Fruit fly (Drosophila melanogaster) whole organism, embryonic: Measurements from ENCODE around the gene CG31717.

Experiments used
- Aef1 ChIP-seq: fragments of 200-800 bp; sonication (Bioruptor generic); IDR thresholded peaks from 3 replicates; pipeline ENCODE4 v1.3.6; 2022; ENCODE audit warnings: missing biosample characterization, missing genetic modification characterization
- CG10979 ChIP-seq: fragments of 200-800 bp; sonication (Bioruptor generic); optimal IDR thresholded peaks from 2 replicates; lab custom pipeline; 2018; ENCODE audit warnings: missing biosample characterization, mild to moderate bottlenecking, missing genetic modification characterization, moderate library complexity
- CG11504 ChIP-seq: fragments of 200-800 bp; sonication (Bioruptor generic); optimal IDR thresholded peaks from 3 replicates; lab custom pipeline; 2019; ENCODE audit warnings: missing biosample characterization, mild to moderate bottlenecking, missing genetic modification characterization, moderate library complexity
- CG15073 ChIP-seq: fragments of 200-800 bp; sonication (Bioruptor generic); optimal IDR thresholded peaks from 2 replicates; lab custom pipeline; 2016; ENCODE audit warnings: missing biosample characterization, missing genetic modification characterization
- CG1529 ChIP-seq: fragments of 200-800 bp; sonication (Bioruptor generic); optimal IDR thresholded peaks from 3 replicates; lab custom pipeline; 2018; ENCODE audit warnings: missing biosample characterization, missing genetic modification characterization
- CG18262 ChIP-seq: fragments of 200-800 bp; optimal IDR thresholded peaks from 3 replicates; lab custom pipeline; 2019; ENCODE audit warnings: missing biosample characterization, mild to moderate bottlenecking, missing genetic modification characterization, moderate library complexity
- CG32532 ChIP-seq: fragments of 200-800 bp; sonication (Bioruptor generic); IDR thresholded peaks from 2 replicates; pipeline ENCODE4 v1.3.6; 2022; ENCODE audit warnings: missing biosample characterization, missing genetic modification characterization
- CG33213 ChIP-seq: fragments of 200-800 bp; sonication (Bioruptor generic); optimal IDR thresholded peaks from 3 replicates; lab custom pipeline; 2016; ENCODE audit warnings: missing biosample characterization, missing genetic modification characterization
- CG4282 ChIP-seq: fragments of 200-800 bp; sonication (Bioruptor generic); optimal IDR thresholded peaks from 2 replicates; lab custom pipeline; 2016; ENCODE audit warnings: missing biosample characterization, missing genetic modification characterization
- CG6175 ChIP-seq: fragments of 200-800 bp; sonication (Bioruptor generic); IDR thresholded peaks from 3 replicates; pipeline ENCODE4 v1.3.6; 2022; ENCODE audit warnings: missing biosample characterization, missing genetic modification characterization
- CG6254 ChIP-seq: fragments of 200-800 bp; sonication (Bioruptor generic); optimal IDR thresholded peaks from 3 replicates; lab custom pipeline; 2017; ENCODE audit warnings: mild to moderate bottlenecking, missing biosample characterization, missing genetic modification reagents, missing genetic modification characterization
- CG6683 ChIP-seq: fragments of 200-800 bp; sonication (Bioruptor generic); optimal IDR thresholded peaks from 2 replicates; lab custom pipeline; 2017; ENCODE audit warnings: missing biosample characterization, mild to moderate bottlenecking, missing genetic modification characterization, missing genetic modification reagents
- CG6689 ChIP-seq: fragments of 200-800 bp; sonication (Bioruptor generic); IDR thresholded peaks from 2 replicates; pipeline ENCODE4 v1.3.6; 2022; ENCODE audit warnings: missing biosample characterization, missing genetic modification characterization
- CG7745 ChIP-seq: fragments of 200-800 bp; sonication (Bioruptor generic); optimal IDR thresholded peaks from 2 replicates; lab custom pipeline; 2018; ENCODE audit warnings: missing biosample characterization, mild to moderate bottlenecking, missing genetic modification characterization, moderate library complexity
- CG7963 ChIP-seq: fragments of 200-800 bp; sonication (Bioruptor generic); IDR thresholded peaks from 3 replicates; pipeline ENCODE4 v1.3.6; 2022; ENCODE audit warnings: missing biosample characterization, missing genetic modification characterization; ENCODE audit not compliant: partially characterized antibody
- CG8388 ChIP-seq: fragments of 200-800 bp; sonication (Bioruptor generic); optimal IDR thresholded peaks from 2 replicates; lab custom pipeline; 2019; ENCODE audit warnings: missing biosample characterization, mild to moderate bottlenecking, missing genetic modification characterization, moderate library complexity
- CG8924 ChIP-seq: fragments of 200-800 bp; optimal IDR thresholded peaks from 3 replicates; lab custom pipeline; 2019; ENCODE audit warnings: missing biosample characterization, mild to moderate bottlenecking, missing genetic modification characterization, moderate library complexity
- Elba2 ChIP-seq: fragments of 200-800 bp; sonication (Bioruptor generic); optimal IDR thresholded peaks from 3 replicates; lab custom pipeline; 2016; ENCODE audit warnings: missing biosample characterization, missing genetic modification characterization
- H2.0 ChIP-seq: fragments of 200-800 bp; sonication (Bioruptor generic); IDR thresholded peaks from 2 replicates; pipeline ENCODE4 v1.3.6; 2022; ENCODE audit warnings: missing biosample characterization, missing genetic modification characterization
- Hand ChIP-seq: fragments of 200-800 bp; sonication (Bioruptor generic); optimal IDR thresholded peaks from 2 replicates; lab custom pipeline; 2017; ENCODE audit warnings: mild to moderate bottlenecking, missing biosample characterization, missing genetic modification reagents, missing genetic modification characterization
- Jarid2 ChIP-seq: fragments of 200-800 bp; sonication (Bioruptor generic); optimal IDR thresholded peaks from 3 replicates; lab custom pipeline; 2017; ENCODE audit warnings: mild to moderate bottlenecking, missing biosample characterization, missing genetic modification reagents, missing genetic modification characterization
- Lhr ChIP-seq: fragments of 200-800 bp; sonication (Bioruptor generic); optimal IDR thresholded peaks from 3 replicates; lab custom pipeline; 2017; ENCODE audit warnings: mild to moderate bottlenecking, missing biosample characterization, missing genetic modification reagents, missing genetic modification characterization
- Nf-YA ChIP-seq: fragments of 200-800 bp; sonication (Bioruptor generic); IDR thresholded peaks from 2 replicates; pipeline ENCODE4 v1.3.6; 2022; ENCODE audit warnings: missing biosample characterization, missing genetic modification characterization
- Sox102F ChIP-seq: fragments of 200-800 bp; sonication (Bioruptor generic); optimal IDR thresholded peaks from 2 replicates; lab custom pipeline; 2018; ENCODE audit warnings: missing biosample characterization, mild to moderate bottlenecking, missing genetic modification characterization, moderate library complexity
- Stat92E ChIP-seq, 3 experiments: fragments of >200 bp in 2 of 3; fragments of 200-800 bp in 1 of 3; sonication (Bioruptor generic) in 1 of 3; optimal IDR thresholded peaks; 2 replicates each; lab custom pipeline; 2017 to 2019; ENCODE audit warnings: missing biosample characterization in 3 of 3, missing genetic modification characterization in 3 of 3, mild to moderate bottlenecking in 1 of 3, moderate library complexity in 1 of 3
- ab ChIP-seq: fragments of 200-800 bp; sonication (Bioruptor generic); optimal IDR thresholded peaks from 2 replicates; lab custom pipeline; 2016; ENCODE audit warnings: missing biosample characterization, missing genetic modification characterization
- ase ChIP-seq: fragments of 200-800 bp; sonication (Bioruptor generic); IDR thresholded peaks from 3 replicates; pipeline ENCODE4 v1.3.6; 2022; ENCODE audit warnings: missing biosample characterization, missing genetic modification characterization
- ato ChIP-seq: fragments of 200-800 bp; sonication (Bioruptor generic); IDR thresholded peaks from 2 replicates; pipeline ENCODE4 v1.3.6; 2022; ENCODE audit warnings: missing biosample characterization, missing genetic modification characterization; ENCODE audit not compliant: partially characterized antibody
- btn ChIP-seq: fragments of 200-800 bp; sonication (Bioruptor generic); optimal IDR thresholded peaks from 2 replicates; lab custom pipeline; 2016; ENCODE audit warnings: missing biosample characterization, missing genetic modification characterization
- crc ChIP-seq: fragments of 200-800 bp; sonication (Bioruptor generic); optimal IDR thresholded peaks from 2 replicates; lab custom pipeline; 2016; ENCODE audit warnings: missing biosample characterization, missing genetic modification characterization
- da ChIP-seq: fragments of 200-800 bp; sonication (Bioruptor generic); optimal IDR thresholded peaks from 2 replicates; lab custom pipeline; 2016; ENCODE audit warnings: missing biosample characterization, missing genetic modification characterization
- danr ChIP-seq: fragments of 200-800 bp; sonication (Bioruptor generic); IDR thresholded peaks from 2 replicates; pipeline ENCODE4 v1.3.6; 2022; ENCODE audit warnings: missing biosample characterization, missing genetic modification characterization
- dm ChIP-seq: fragments of 200-800 bp; sonication (Bioruptor generic); optimal IDR thresholded peaks from 3 replicates; lab custom pipeline; 2016; ENCODE audit warnings: missing biosample characterization, missing genetic modification characterization
- dmrt99B ChIP-seq: fragments of 200-800 bp; sonication (Bioruptor generic); optimal IDR thresholded peaks from 2 replicates; lab custom pipeline; 2018; ENCODE audit warnings: missing biosample characterization, mild to moderate bottlenecking, missing genetic modification characterization, moderate library complexity
- en ChIP-seq: fragments of 200-800 bp; sonication (Bioruptor generic); optimal IDR thresholded peaks from 2 replicates; lab custom pipeline; 2016; ENCODE audit warnings: missing biosample characterization, missing genetic modification characterization
- fd64A ChIP-seq: fragments of 200-800 bp; sonication (Bioruptor generic); optimal IDR thresholded peaks from 3 replicates; lab custom pipeline; 2018; ENCODE audit warnings: missing biosample characterization, mild to moderate bottlenecking, missing genetic modification characterization
- fd96Cb ChIP-seq: fragments of 200-800 bp; sonication (Bioruptor generic); optimal IDR thresholded peaks from 2 replicates; lab custom pipeline; 2018; ENCODE audit warnings: missing biosample characterization, mild to moderate bottlenecking, missing genetic modification characterization, moderate library complexity
- gfzf ChIP-seq: fragments of 200-800 bp; sonication (Bioruptor generic); optimal IDR thresholded peaks from 2 replicates; lab custom pipeline; 2016; ENCODE audit warnings: missing biosample characterization, mild to moderate bottlenecking, missing genetic modification characterization, moderate library complexity
- grau ChIP-seq: fragments of 200-800 bp; optimal IDR thresholded peaks from 3 replicates; lab custom pipeline; 2019; ENCODE audit warnings: missing biosample characterization, mild to moderate bottlenecking, missing genetic modification characterization, moderate library complexity
- hb ChIP-seq: fragments of 200-800 bp; sonication (Bioruptor generic); IDR thresholded peaks from 3 replicates; pipeline ENCODE4 v1.3.6; 2022; ENCODE audit warnings: missing biosample characterization, missing genetic modification characterization; ENCODE audit not compliant: partially characterized antibody
- hkb ChIP-seq, 2 experiments: fragments of 200-800 bp in 1 of 2; fragments of >200 bp in 1 of 2; sonication (Bioruptor generic) in 1 of 2; IDR thresholded peaks in 1 of 2; optimal IDR thresholded peaks in 1 of 2; 2 replicates each; pipeline versions ENCODE4 v1.3.6 to Lab custom; 2017 to 2022; ENCODE audit warnings: missing biosample characterization in 1 of 2, missing genetic modification characterization in 1 of 2
- mirr ChIP-seq: fragments of 200-800 bp; sonication (Bioruptor generic); optimal IDR thresholded peaks from 3 replicates; lab custom pipeline; 2018; ENCODE audit warnings: missing biosample characterization, mild to moderate bottlenecking, missing genetic modification characterization
- nau ChIP-seq: fragments of 200-800 bp; sonication (Bioruptor generic); optimal IDR thresholded peaks from 3 replicates; lab custom pipeline; 2017; ENCODE audit warnings: missing biosample characterization, mild to moderate bottlenecking, missing genetic modification characterization, missing genetic modification reagents
- pfk ChIP-seq: fragments of 200-800 bp; sonication (Bioruptor generic); optimal IDR thresholded peaks from 2 replicates; lab custom pipeline; 2018; ENCODE audit warnings: missing biosample characterization, mild to moderate bottlenecking, missing genetic modification characterization, moderate library complexity
- pum ChIP-seq: fragments of 200-800 bp; sonication (Bioruptor generic); optimal IDR thresholded peaks from 2 replicates; lab custom pipeline; 2016; ENCODE audit warnings: missing biosample characterization, missing genetic modification characterization
- repo ChIP-seq: fragments of 200-800 bp; sonication (Bioruptor generic); optimal IDR thresholded peaks from 2 replicates; lab custom pipeline; 2016; ENCODE audit warnings: missing biosample characterization, missing genetic modification characterization
- slou ChIP-seq: fragments of 200-800 bp; sonication (Bioruptor generic); optimal IDR thresholded peaks from 3 replicates; lab custom pipeline; 2016; ENCODE audit warnings: missing biosample characterization, missing genetic modification characterization
- so ChIP-seq: fragments of 200-800 bp; sonication (Bioruptor generic); IDR thresholded peaks from 3 replicates; pipeline ENCODE4 v1.3.6; 2022; ENCODE audit warnings: missing biosample characterization, missing genetic modification characterization
- tup ChIP-seq: fragments of 200-800 bp; sonication (Bioruptor generic); optimal IDR thresholded peaks from 2 replicates; lab custom pipeline; 2016; ENCODE audit warnings: missing biosample characterization, mild to moderate bottlenecking, missing genetic modification characterization, moderate library complexity
- wor ChIP-seq: fragments of 200-800 bp; sonication (Bioruptor generic); IDR thresholded peaks from 2 replicates; pipeline ENCODE4 v1.3.6; 2022; ENCODE audit warnings: missing biosample characterization, missing genetic modification characterization

Gene CG31717

DNA sequence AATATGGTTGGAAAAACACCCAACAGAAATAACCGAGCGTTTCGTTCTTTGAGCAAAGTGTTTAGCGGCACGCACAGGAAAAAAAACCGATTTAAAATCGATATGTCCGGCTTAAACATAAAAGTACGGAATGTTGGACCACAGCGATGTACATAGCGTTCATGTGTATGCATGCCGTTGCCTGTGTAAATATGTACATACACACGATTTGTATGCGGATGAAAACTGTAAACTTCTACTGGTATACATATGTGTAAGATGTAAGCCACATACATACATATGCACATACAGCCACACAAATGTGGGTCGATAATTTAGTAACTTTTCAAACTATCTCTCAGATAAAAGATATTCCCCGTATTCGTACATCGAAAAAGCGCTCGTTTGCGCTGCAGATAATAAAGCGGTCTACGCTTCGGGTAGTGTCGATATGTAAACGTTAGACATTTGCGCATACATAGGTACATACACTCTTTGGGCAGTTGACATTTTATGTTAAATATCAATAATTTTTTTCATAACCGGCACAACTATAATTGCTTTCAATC lies 808 bp upstream of the CG31717 start (continued):
- TF ChIP-seq CG6254 (GFP tag; lab: Kevin White, UChicago) (peak; percentile 11), CG6689 (no peak), CG1529 (GFP tag; lab: Kevin White, UChicago) (peak; percentile 40), Elba2 (no peak), Sox102F (GFP tag; lab: Kevin White, UChicago) (no peak), ab (GFP tag; lab: Kevin White, UChicago) (no peak), CG7963 (GFP tag; lab: Robert Waterston, UW) (no peak), pum (GFP tag; lab: Kevin White, UChicago) (no peak), CG7745 (tag; lab: Kevin White, UChicago) (no peak), hkb (optimal IDR thresholded peaks at IDR 0.05; lab: Kevin White, UChicago) (no peak), hkb (GFP tag; IDR thresholded peaks at IDR 0.05; lab: Robert Waterston, UW) (peak; percentile 42; the same call in 1 of the 2 replicates), Aef1 (GFP tag; lab: Robert Waterston, UW) (no peak), ato (GFP tag; lab: Robert Waterston, UW) (no peak), grau (tag; lab: Kevin White, UChicago) (no peak), da (GFP tag; lab: Kevin White, UChicago) (no peak), CG8924 (peak; percentile 33), danr (GFP tag; lab: Robert Waterston, UW) (no peak), CG4282 (GFP tag; lab: Kevin White, UChicago) (no peak), CG6683 (GFP tag; lab: Kevin White, UChicago) (peak; percentile 19), CG33213 (GFP tag; lab: Kevin White, UChicago) (peak; percentile 41), Stat92E (GFP tag; optimal IDR thresholded peaks at IDR 0.05; lab: Kevin White, UChicago) (no peak), nau (GFP tag; lab: Kevin White, UChicago) (peak; percentile 3), tup (GFP tag; lab: Kevin White, UChicago) (no peak), fd64A (GFP tag; lab: Kevin White, UChicago) (peak; percentile 75), gfzf (GFP tag; lab: Kevin White, UChicago) (no peak), dmrt99B (tag; lab: Kevin White, UChicago) (no peak), H2.0 (no peak), so (GFP tag; lab: Robert Waterston, UW) (no peak), Lhr (GFP tag; lab: Kevin White, UChicago) (no peak), slou (GFP tag; lab: Kevin White, UChicago) (no peak), fd96Cb (tag; lab: Kevin White, UChicago) (no peak), Hand (GFP tag; lab: Kevin White, UChicago) (no peak), mirr (no peak), crc (no peak), ase (GFP tag; lab: Robert Waterston, UW) (no peak), CG8388 (GFP tag; lab: Kevin White, UChicago) (no peak), dm (GFP tag; lab: Kevin White, UChicago) (no peak), en (GFP tag; lab: Kevin White, UChicago) (no peak), CG15073 (GFP tag; lab: Kevin White, UChicago) (no peak), CG6175 (GFP tag; lab: Robert Waterston, UW) (no peak), Jarid2 (no peak), pfk (GFP tag; lab: Kevin White, UChicago) (peak; percentile 75), CG32532 (GFP tag; lab: Robert Waterston, UW) (no peak), CG18262 (tag; lab: Kevin White, UChicago) (peak; percentile 23), CG11504 (tag; lab: Kevin White, UChicago) (no peak), btn (GFP tag; lab: Kevin White, UChicago) (no peak), CG10979 (no peak), Nf-YA (GFP tag; lab: Robert Waterston, UW) (no peak), repo (GFP tag; lab: Kevin White, UChicago) (no peak), hb (GFP tag; lab: Robert Waterston, UW) (no peak), wor (GFP tag; lab: Robert Waterston, UW) (no peak)
